Worm (Caenorhabditis elegans): ENCODE data around the gene C06C3.12.

- TF ChIP-seq nhr-28 (tag; optimal IDR thresholded peaks at IDR 0.05) (no peak), nhr-12 (tag; optimal IDR thresholded peaks at IDR 0.05) (no peak)
Measured at ce11 chrII:9372393-9372792, 2.5 kb upstream of the C06C3.12 start, which contains the start of gene C06C3.3.
